Fruit fly (Drosophila melanogaster) whole organism, embryonic: Measurements from ENCODE around the gene CG6015.

Source experiments
- B-H2 ChIP-seq: fragments of 200-800 bp; sonication (Bioruptor generic); optimal IDR thresholded peaks from 2 replicates; lab custom pipeline; 2018; ENCODE audit warnings: missing biosample characterization, mild to moderate bottlenecking, missing genetic modification characterization
- CG10209 ChIP-seq: fragments of 200-800 bp; sonication (Bioruptor generic); optimal IDR thresholded peaks from 3 replicates; lab custom pipeline; 2017; ENCODE audit warnings: missing biosample characterization, mild to moderate bottlenecking, missing genetic modification characterization, missing genetic modification reagents
- CG1024 ChIP-seq: fragments of 200-800 bp; sonication (Bioruptor generic); IDR thresholded peaks from 2 replicates; pipeline ENCODE4 v1.3.6; 2022; ENCODE audit warnings: missing biosample characterization, missing genetic modification characterization
- CG10462 ChIP-seq: fragments of 200-800 bp; sonication (Bioruptor generic); optimal IDR thresholded peaks from 2 replicates; lab custom pipeline; 2016; ENCODE audit warnings: missing biosample characterization, missing genetic modification characterization
- CG10654 ChIP-seq: fragments of 200-800 bp; sonication (Bioruptor generic); optimal IDR thresholded peaks from 2 replicates; lab custom pipeline; 2016; ENCODE audit warnings: missing biosample characterization, missing genetic modification characterization
- CG11456 ChIP-seq: fragments of 200-800 bp; sonication (Bioruptor generic); IDR thresholded peaks from 3 replicates; pipeline ENCODE4 v1.3.6; 2022; ENCODE audit warnings: missing biosample characterization, missing genetic modification characterization
- CG11696 ChIP-seq: fragments of 200-800 bp; sonication (Bioruptor generic); IDR thresholded peaks from 2 replicates; pipeline ENCODE4 v1.3.6; 2022; ENCODE audit warnings: missing biosample characterization, missing genetic modification characterization
- CG12071 ChIP-seq: fragments of 200-800 bp; sonication (Bioruptor generic); optimal IDR thresholded peaks from 3 replicates; lab custom pipeline; 2018; ENCODE audit warnings: missing biosample characterization, mild to moderate bottlenecking, missing genetic modification characterization
- CG13287 ChIP-seq: fragments of 200-800 bp; sonication (Bioruptor generic); IDR thresholded peaks from 2 replicates; pipeline ENCODE4 v1.3.6; 2022; ENCODE audit warnings: missing biosample characterization, missing genetic modification characterization; ENCODE audit not compliant: partially characterized antibody
- CG14050 ChIP-seq: fragments of 200-800 bp; sonication (Bioruptor generic); IDR thresholded peaks from 3 replicates; pipeline ENCODE4 v1.3.6; 2022; ENCODE audit warnings: missing biosample characterization, missing genetic modification characterization
- CG16863 ChIP-seq: fragments of 200-800 bp; sonication (Bioruptor generic); optimal IDR thresholded peaks from 3 replicates; lab custom pipeline; 2016; ENCODE audit warnings: missing biosample characterization, missing genetic modification characterization
- CG17359 ChIP-seq: fragments of 200-800 bp; sonication (Bioruptor generic); optimal IDR thresholded peaks from 3 replicates; lab custom pipeline; 2018; ENCODE audit warnings: missing biosample characterization, mild to moderate bottlenecking, missing genetic modification characterization, moderate library complexity
- CG2875 ChIP-seq: fragments of 200-800 bp; sonication (Bioruptor generic); optimal IDR thresholded peaks from 2 replicates; lab custom pipeline; 2017; ENCODE audit warnings: missing biosample characterization, mild to moderate bottlenecking, missing genetic modification characterization, missing genetic modification reagents
- CG3281 ChIP-seq: fragments of 200-800 bp; sonication (Bioruptor generic); optimal IDR thresholded peaks from 3 replicates; lab custom pipeline; 2017; ENCODE audit warnings: missing biosample characterization, mild to moderate bottlenecking, missing genetic modification characterization
- CG4707 ChIP-seq: fragments of 200-800 bp; sonication (Bioruptor generic); optimal IDR thresholded peaks from 2 replicates; lab custom pipeline; 2018; ENCODE audit warnings: missing biosample characterization, mild to moderate bottlenecking, missing genetic modification characterization, moderate library complexity
- CG4854 ChIP-seq: fragments of 200-800 bp; sonication (Bioruptor generic); optimal IDR thresholded peaks from 2 replicates; lab custom pipeline; 2016; ENCODE audit warnings: missing biosample characterization, missing genetic modification characterization, inconsistent platforms
- CG5953 ChIP-seq: fragments of 200-800 bp; sonication (Bioruptor generic); IDR thresholded peaks from 2 replicates; pipeline ENCODE4 v1.3.6; 2022; ENCODE audit warnings: missing biosample characterization, missing genetic modification characterization
- CG6254 ChIP-seq: fragments of 200-800 bp; sonication (Bioruptor generic); optimal IDR thresholded peaks from 3 replicates; lab custom pipeline; 2017; ENCODE audit warnings: mild to moderate bottlenecking, missing biosample characterization, missing genetic modification reagents, missing genetic modification characterization
- CG6272 ChIP-seq: fragments of 200-800 bp; sonication (Bioruptor generic); IDR thresholded peaks from 2 replicates; pipeline ENCODE4 v1.3.6; 2022; ENCODE audit warnings: missing biosample characterization, missing genetic modification characterization
- CG6765 ChIP-seq: fragments of 200-800 bp; sonication (Bioruptor generic); optimal IDR thresholded peaks from 3 replicates; lab custom pipeline; 2017; ENCODE audit warnings: missing biosample characterization, mild to moderate bottlenecking, missing genetic modification characterization
- CG7556 ChIP-seq: fragments of 200-800 bp; sonication (Bioruptor generic); optimal IDR thresholded peaks from 2 replicates; lab custom pipeline; 2017; ENCODE audit warnings: missing biosample characterization, mild to moderate bottlenecking, missing genetic modification characterization
- CG7928 ChIP-seq: fragments of 200-800 bp; sonication (Bioruptor generic); optimal IDR thresholded peaks from 2 replicates; lab custom pipeline; 2017; ENCODE audit warnings: missing biosample characterization, mild to moderate bottlenecking, missing genetic modification characterization
- CoRest ChIP-seq: fragments of 200-800 bp; sonication (Bioruptor generic); optimal IDR thresholded peaks from 3 replicates; lab custom pipeline; 2018; ENCODE audit warnings: missing biosample characterization, mild to moderate bottlenecking, missing genetic modification characterization, moderate library complexity
- Dip3 ChIP-seq: fragments of 200-800 bp; sonication (Bioruptor generic); optimal IDR thresholded peaks from 3 replicates; lab custom pipeline; 2016; ENCODE audit warnings: missing biosample characterization, missing genetic modification characterization
- Doc3 ChIP-seq: fragments of 200-800 bp; sonication (Bioruptor generic); IDR thresholded peaks from 3 replicates; pipeline ENCODE4 v1.3.6; 2022; ENCODE audit warnings: missing biosample characterization, missing genetic modification characterization; ENCODE audit not compliant: partially characterized antibody
- Dref ChIP-seq: fragments of 200-800 bp; sonication (Bioruptor generic); IDR thresholded peaks from 2 replicates; pipeline ENCODE4 v1.3.6; 2022; ENCODE audit warnings: missing biosample characterization, missing genetic modification characterization
- Hr39 ChIP-seq: fragments of >200 bp; optimal IDR thresholded peaks from 2 replicates; lab custom pipeline; 2017
- Mad ChIP-seq: fragments of 200-800 bp; sonication (Bioruptor generic); optimal IDR thresholded peaks from 2 replicates; lab custom pipeline; 2016; ENCODE audit warnings: missing biosample characterization, missing genetic modification characterization
- Med ChIP-seq: fragments of 200-800 bp; sonication (Bioruptor generic); peaks from one replicate; lab custom pipeline; 2016; ENCODE audit warnings: missing biosample characterization, missing genetic modification characterization, mild to moderate bottlenecking, inconsistent platforms, moderate library complexity
- Nf-YA ChIP-seq: fragments of 200-800 bp; sonication (Bioruptor generic); IDR thresholded peaks from 2 replicates; pipeline ENCODE4 v1.3.6; 2022; ENCODE audit warnings: missing biosample characterization, missing genetic modification characterization
- Nf-YB ChIP-seq: fragments of 200-800 bp; sonication (Bioruptor generic); optimal IDR thresholded peaks from 3 replicates; lab custom pipeline; 2019; ENCODE audit warnings: missing biosample characterization, mild to moderate bottlenecking, missing genetic modification characterization, moderate library complexity
- Scr ChIP-seq: fragments of 200-800 bp; sonication (Bioruptor generic); IDR thresholded peaks from 2 replicates; pipeline ENCODE4 v1.3.6; 2022; ENCODE audit warnings: missing biosample characterization, missing genetic modification characterization; ENCODE audit not compliant: partially characterized antibody
- Sox100B ChIP-seq: fragments of 200-800 bp; sonication (Bioruptor generic); optimal IDR thresholded peaks from 3 replicates; lab custom pipeline; 2018; ENCODE audit warnings: missing biosample characterization, mild to moderate bottlenecking, missing genetic modification characterization
- Sox102F ChIP-seq: fragments of 200-800 bp; sonication (Bioruptor generic); optimal IDR thresholded peaks from 2 replicates; lab custom pipeline; 2018; ENCODE audit warnings: missing biosample characterization, mild to moderate bottlenecking, missing genetic modification characterization, moderate library complexity
- TFAM ChIP-seq: fragments of 200-800 bp; sonication (Bioruptor generic); optimal IDR thresholded peaks from 2 replicates; lab custom pipeline; 2017; ENCODE audit warnings: missing biosample characterization, missing genetic modification characterization, inconsistent platforms
- ab ChIP-seq: fragments of 200-800 bp; sonication (Bioruptor generic); optimal IDR thresholded peaks from 2 replicates; lab custom pipeline; 2016; ENCODE audit warnings: missing biosample characterization, missing genetic modification characterization
- btn ChIP-seq: fragments of 200-800 bp; sonication (Bioruptor generic); optimal IDR thresholded peaks from 2 replicates; lab custom pipeline; 2016; ENCODE audit warnings: missing biosample characterization, missing genetic modification characterization
- corto ChIP-seq: fragments of 200-800 bp; sonication (Bioruptor generic); optimal IDR thresholded peaks from 2 replicates; lab custom pipeline; 2016; ENCODE audit warnings: missing biosample characterization, mild to moderate bottlenecking, missing genetic modification characterization, moderate library complexity
- cwo ChIP-seq: fragments of 200-800 bp; sonication (Bioruptor generic); optimal IDR thresholded peaks from 3 replicates; lab custom pipeline; 2017; ENCODE audit warnings: missing biosample characterization, missing genetic modification characterization, mild to moderate bottlenecking, moderate library complexity, missing genetic modification reagents
- en ChIP-seq: fragments of 200-800 bp; sonication (Bioruptor generic); optimal IDR thresholded peaks from 2 replicates; lab custom pipeline; 2016; ENCODE audit warnings: missing biosample characterization, missing genetic modification characterization
- esg ChIP-seq: fragments of 200-800 bp; sonication (Bioruptor generic); conservative IDR thresholded peaks from 2 replicates; pipeline ENCODE4 v1.3.6; 2022; ENCODE audit warnings: missing biosample characterization, missing genetic modification characterization
- ham ChIP-seq: fragments of 200-800 bp; sonication (Bioruptor generic); IDR thresholded peaks from 2 replicates; pipeline ENCODE4 v1.3.6; 2022; ENCODE audit warnings: missing biosample characterization, missing genetic modification characterization
- oc ChIP-seq: fragments of 200-800 bp; sonication (Bioruptor generic); optimal IDR thresholded peaks from 2 replicates; lab custom pipeline; 2018; ENCODE audit warnings: missing biosample characterization, mild to moderate bottlenecking, missing genetic modification characterization, moderate library complexity
- phol ChIP-seq: fragments of 200-800 bp; sonication (Bioruptor generic); optimal IDR thresholded peaks from 3 replicates; lab custom pipeline; 2018; ENCODE audit warnings: missing biosample characterization, mild to moderate bottlenecking, missing genetic modification characterization, moderate library complexity
- rib ChIP-seq: fragments of 200-800 bp; sonication (Bioruptor generic); IDR thresholded peaks from 2 replicates; pipeline ENCODE4 v1.3.6; 2022; ENCODE audit warnings: missing biosample characterization, missing genetic modification characterization
- scrt ChIP-seq: fragments of 200-800 bp; sonication (Bioruptor generic); optimal IDR thresholded peaks from 2 replicates; lab custom pipeline; 2018; ENCODE audit warnings: missing biosample characterization, mild to moderate bottlenecking, missing genetic modification characterization, moderate library complexity
- seq ChIP-seq: fragments of 200-800 bp; sonication (Bioruptor generic); IDR thresholded peaks from 2 replicates; pipeline ENCODE4 v1.3.6; 2022; ENCODE audit warnings: missing biosample characterization, missing genetic modification characterization
- sqz ChIP-seq: fragments of 200-800 bp; sonication (Bioruptor generic); optimal IDR thresholded peaks from 3 replicates; lab custom pipeline; 2018; ENCODE audit warnings: missing biosample characterization, mild to moderate bottlenecking, missing genetic modification characterization
- stwl ChIP-seq: fragments of 200-800 bp; sonication (Bioruptor generic); optimal IDR thresholded peaks from 3 replicates; lab custom pipeline; 2018; ENCODE audit warnings: missing biosample characterization, mild to moderate bottlenecking, missing genetic modification characterization, moderate library complexity
- tna ChIP-seq: fragments of 200-800 bp; sonication (Bioruptor generic); IDR thresholded peaks from 2 replicates; pipeline ENCODE4 v1.3.6; 2022; ENCODE audit warnings: missing biosample characterization, missing genetic modification characterization; ENCODE audit not compliant: partially characterized antibody
- ttk ChIP-seq: fragments of 200-800 bp; sonication (Bioruptor generic); IDR thresholded peaks from 2 replicates; pipeline ENCODE4 v2.1.2; 2022; ENCODE audit warnings: missing biosample characterization, missing genetic modification characterization
- unc-4 ChIP-seq: fragments of 200-800 bp; sonication (Bioruptor generic); IDR thresholded peaks from 2 replicates; pipeline ENCODE4 v1.3.6; 2022; ENCODE audit warnings: missing biosample characterization, missing genetic modification characterization; ENCODE audit not compliant: partially characterized antibody

Gene CG6015

dm6 chr3R:22035552-22035951 lies 1.5 kb upstream of the CG6015 start (continued):
- TF ChIP-seq ham (no peak), btn (GFP tag; lab: Kevin White, UChicago) (no peak), CG17359 (tag; lab: Kevin White, UChicago) (no peak), Scr (GFP tag; lab: Robert Waterston, UW) (peak; percentile 77), Dref (GFP tag; lab: Robert Waterston, UW) (peak; percentile 90), CG7928 (GFP tag; lab: Kevin White, UChicago) (no peak), stwl (tag; lab: Kevin White, UChicago) (peak; percentile 64), CG4707 (GFP tag; lab: Kevin White, UChicago) (no peak), CG10209 (GFP tag; lab: Kevin White, UChicago) (no peak), CG11696 (GFP tag; lab: Robert Waterston, UW) (no peak), sqz (GFP tag; lab: Kevin White, UChicago) (no peak), seq (GFP tag; lab: Robert Waterston, UW) (no peak), CoRest (no peak), Mad (GFP tag; lab: Kevin White, UChicago) (no peak), CG16863 (GFP tag; lab: Kevin White, UChicago) (no peak), cwo (peak; percentile 55), ttk (GFP tag; lab: Robert Waterston, UW) (no peak), Doc3 (GFP tag; lab: Robert Waterston, UW) (peak; percentile 72), corto (GFP tag; lab: Kevin White, UChicago) (no peak), CG12071 (GFP tag; lab: Kevin White, UChicago) (no peak), oc (tag; lab: Kevin White, UChicago) (no peak), ab (GFP tag; lab: Kevin White, UChicago) (no peak), CG14050 (GFP tag; lab: Robert Waterston, UW) (no peak), CG4854 (no peak), CG11456 (no peak), Dip3 (GFP tag; lab: Kevin White, UChicago) (no peak), CG10462 (GFP tag; lab: Kevin White, UChicago) (no peak), TFAM (no peak), CG6254 (GFP tag; lab: Kevin White, UChicago) (no peak), CG1024 (GFP tag; lab: Robert Waterston, UW) (no peak), phol (tag; lab: Kevin White, UChicago) (no peak), tna (GFP tag; lab: Robert Waterston, UW) (peak; percentile 71), Med (GFP tag; lab: Kevin White, UChicago) (peak; percentile 71), CG10654 (GFP tag; lab: Kevin White, UChicago) (no peak), rib (no peak), CG3281 (GFP tag; lab: Kevin White, UChicago) (no peak), scrt (GFP tag; lab: Kevin White, UChicago) (no peak), B-H2 (GFP tag; lab: Kevin White, UChicago) (no peak), en (GFP tag; lab: Kevin White, UChicago) (no peak), CG13287 (GFP tag; lab: Robert Waterston, UW) (peak; percentile 84), Nf-YB (GFP tag; lab: Kevin White, UChicago) (no peak), CG6272 (no peak), CG5953 (GFP tag; lab: Robert Waterston, UW) (no peak), CG6765 (no peak), Sox102F (no peak), esg (no peak), Hr39 (lab: Kevin White, UChicago) (no peak), unc-4 (peak; percentile 78), CG7556 (GFP tag; lab: Kevin White, UChicago) (no peak), Sox100B (GFP tag; lab: Kevin White, UChicago) (no peak), Nf-YA (GFP tag; lab: Robert Waterston, UW) (no peak), CG2875 (GFP tag; lab: Kevin White, UChicago) (no peak)
